Worm (Caenorhabditis elegans): ENCODE measurements around the gene ZK1098.6.

ZK1098.6 gene

ce11 chrIII:9521410-9522090 is 5.4 kb upstream of the ZK1098.6 start, which contains the start of the genes clu-1 and prp-40 (continued):
- TF ChIP-seq madf-9 (GFP tag; conservative IDR thresholded peaks at IDR 0.05): 0 out of 2 replicates have a peak, but pooled peaks have one; percentile 18
- TF ChIP-seq ctbp-1 (GFP tag; IDR thresholded peaks at IDR 0.05): peak; percentile 48; the same call in 1 of the 2 replicates
- TF ChIP-seq zfp-3 (GFP tag; conservative IDR thresholded peaks at IDR 0.05): peak; percentile 57; the same call in 1 of the 2 replicates
- peak in 1 of 2 experiments; percentile 23 for TF ChIP-seq ZK546.5 (tag; optimal IDR thresholded peaks at IDR 0.05)
- TF ChIP-seq dpl-1 (GFP tag; optimal IDR thresholded peaks at IDR 0.05): peak; percentile 83
- peak; percentile 90 for TF ChIP-seq dve-1 (tag; optimal IDR thresholded peaks at IDR 0.05; ENCODE audit: insufficient read depth)
- TF ChIP-seq nhr-11 (tag; optimal IDR thresholded peaks at IDR 0.05): peak; percentile 85
- TF ChIP-seq snpc-4 (tag; optimal IDR thresholded peaks at IDR 0.05): peak; percentile 23
- TF ChIP-seq lir-3 (tag; optimal IDR thresholded peaks at IDR 0.05): no peak

ce11 chrIII:9523581-9523980 is 3.4 kb upstream of the ZK1098.6 start, which contains the start of gene mrps-23:
Gene mrps-23 (minus strand): TSS chrIII:9523672.
- TF ChIP-seq nhr-6 (tag; optimal IDR thresholded peaks at IDR 0.05): no peak
- TF ChIP-seq lsy-2 (tag; optimal IDR thresholded peaks at IDR 0.05): peak in 1 of 2 experiments; percentile 42
- no peak for TF ChIP-seq madf-5 (GFP tag; IDR thresholded peaks at IDR 0.05)
- no peak for TF ChIP-seq ceh-44 (GFP tag; IDR thresholded peaks at IDR 0.05)
- TF ChIP-seq mes-2 (tag; optimal IDR thresholded peaks at IDR 0.05; ENCODE audit: poor library complexity, severe bottlenecking): peak; percentile 60
- TF ChIP-seq attf-4 (tag; optimal IDR thresholded peaks at IDR 0.05): no peak
- TF ChIP-seq daf-16 (GFP tag; optimal IDR thresholded peaks at IDR 0.05): no peak
- TF ChIP-seq daf-16 (tag; optimal IDR thresholded peaks at IDR 0.05): peak; percentile 5
- no peak for TF ChIP-seq lin-15B (tag; optimal IDR thresholded peaks at IDR 0.05)
- no peak for TF ChIP-seq ceh-20 (GFP tag; IDR thresholded peaks at IDR 0.05)
- no peak for TF ChIP-seq nhr-10 (tag; optimal IDR thresholded peaks at IDR 0.05)
- TF ChIP-seq nhr-41 (GFP tag; IDR thresholded peaks at IDR 0.05): no peak
- peak; percentile 41 for TF ChIP-seq lin-38 (GFP tag; IDR thresholded peaks at IDR 0.05)
- no peak for TF ChIP-seq ces-1 (GFP tag; optimal IDR thresholded peaks at IDR 0.05)
- TF ChIP-seq nhr-28 (tag; optimal IDR thresholded peaks at IDR 0.05): no peak
- peak; percentile 4 for TF ChIP-seq hlh-11 (tag; optimal IDR thresholded peaks at IDR 0.05)
- TF ChIP-seq rbr-2 (tag; optimal IDR thresholded peaks at IDR 0.05): no peak
- peak; percentile 12 for TF ChIP-seq spr-1 (tag; optimal IDR thresholded peaks at IDR 0.05)
- no peak for TF ChIP-seq ceh-82 (tag; optimal IDR thresholded peaks at IDR 0.05)
- TF ChIP-seq F44E2.7 (GFP tag; IDR thresholded peaks at IDR 0.05): no peak
- TF ChIP-seq dmd-9 (GFP tag; IDR thresholded peaks at IDR 0.05): no peak
- peak; percentile 14 for TF ChIP-seq dpl-1 (GFP tag; optimal IDR thresholded peaks at IDR 0.05)
- peak; percentile 11 for TF ChIP-seq dve-1 (tag; optimal IDR thresholded peaks at IDR 0.05; ENCODE audit: insufficient read depth)
- no peak for TF ChIP-seq tag-97 (GFP tag; IDR thresholded peaks at IDR 0.05)
- TF ChIP-seq ztf-7 (tag; optimal IDR thresholded peaks at IDR 0.05): no peak
- TF ChIP-seq mep-1 (tag; optimal IDR thresholded peaks at IDR 0.05): no peak
- TF ChIP-seq T26A8.4 (GFP tag; IDR thresholded peaks at IDR 0.05): no peak
- TF ChIP-seq lin-29 (GFP tag; IDR thresholded peaks at IDR 0.05): no peak
- no peak for TF ChIP-seq daf-8 (GFP tag; IDR thresholded peaks at IDR 0.05)
- no peak for TF ChIP-seq hmg-1.1 (GFP tag; IDR thresholded peaks at IDR 0.05)

ce11 chrIII:9525252-9525651 is 1.7 kb upstream of the ZK1098.6 start, which contains the start of gene trpp-3:
Gene trpp-3 (plus strand): TSS chrIII:9525552.
- TF ChIP-seq daf-16 (GFP tag; optimal IDR thresholded peaks at IDR 0.05): no peak
- TF ChIP-seq daf-16 (tag; optimal IDR thresholded peaks at IDR 0.05): no peak
- no peak for TF ChIP-seq F44E2.7 (GFP tag; IDR thresholded peaks at IDR 0.05)
- no peak for TF ChIP-seq mxl-3 (GFP tag; optimal IDR thresholded peaks at IDR 0.05)
- no peak for TF ChIP-seq nhr-42 (GFP tag; IDR thresholded peaks at IDR 0.05)
- no peak for TF ChIP-seq mes-2 (tag; optimal IDR thresholded peaks at IDR 0.05; ENCODE audit: poor library complexity, severe bottlenecking)
- no peak for TF ChIP-seq ceh-20 (GFP tag; IDR thresholded peaks at IDR 0.05)
